Worm (Caenorhabditis elegans): ENCODE results near the gene D1054.9.
A peak's percentile ranks its signal among the peaks of the same experiment; 100 is the strongest.

D1054.9 gene

DNA sequence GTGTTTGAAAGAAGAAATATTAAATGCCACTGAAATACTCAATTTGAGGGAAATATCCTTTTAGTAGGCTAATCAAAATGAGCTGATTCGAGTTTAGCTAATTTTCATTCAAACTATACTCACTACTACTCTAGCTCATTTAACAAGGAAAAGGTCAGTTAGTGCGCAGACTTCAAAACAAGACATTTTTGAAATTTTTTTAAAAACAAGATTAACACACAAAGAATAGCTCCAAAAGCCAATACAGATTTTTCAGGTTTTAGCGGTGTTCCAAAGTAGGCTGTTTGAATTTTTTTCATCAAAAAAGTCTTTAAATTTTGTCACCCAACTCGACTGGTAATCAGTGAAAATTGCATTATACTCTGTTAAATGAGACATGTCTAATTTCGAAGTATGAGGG is 30.0 kb downstream of the D1054.9 start:
- TF ChIP-seq him-1 (tag; optimal IDR thresholded peaks at IDR 0.05) = no peak
- no peak for TF ChIP-seq dao-5 (tag; optimal IDR thresholded peaks at IDR 0.05)
- TF ChIP-seq W03F9.2 (tag; optimal IDR thresholded peaks at IDR 0.05) = no peak

DNA sequence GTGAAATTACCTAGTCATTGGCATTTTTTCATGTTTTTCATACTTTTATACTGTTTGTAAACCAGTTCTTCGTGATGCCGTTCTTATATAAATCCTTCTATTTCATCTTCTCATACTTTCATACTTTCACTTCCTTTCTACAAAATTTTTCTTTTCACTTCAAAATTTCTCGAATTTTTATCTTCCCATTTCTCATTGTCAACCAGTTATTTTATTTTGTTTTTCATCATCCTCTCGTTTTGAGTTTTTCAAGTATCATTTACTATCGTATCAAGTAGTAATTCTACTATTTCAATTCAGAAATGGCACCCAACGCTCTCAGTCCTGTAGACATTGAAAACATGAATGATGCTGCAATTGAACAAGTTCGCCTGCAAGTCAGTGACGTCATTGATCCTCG is 32.2 kb downstream of the D1054.9 start, which contains the start of gene F28H7.8:
F28H7.8 (plus strand) TSS at position 301 of the 400 bp plus-strand sequence.
- TF ChIP-seq dao-5 (tag; optimal IDR thresholded peaks at IDR 0.05) (no peak), him-1 (tag; optimal IDR thresholded peaks at IDR 0.05) (no peak), W03F9.2 (tag; optimal IDR thresholded peaks at IDR 0.05) (no peak)

DNA sequence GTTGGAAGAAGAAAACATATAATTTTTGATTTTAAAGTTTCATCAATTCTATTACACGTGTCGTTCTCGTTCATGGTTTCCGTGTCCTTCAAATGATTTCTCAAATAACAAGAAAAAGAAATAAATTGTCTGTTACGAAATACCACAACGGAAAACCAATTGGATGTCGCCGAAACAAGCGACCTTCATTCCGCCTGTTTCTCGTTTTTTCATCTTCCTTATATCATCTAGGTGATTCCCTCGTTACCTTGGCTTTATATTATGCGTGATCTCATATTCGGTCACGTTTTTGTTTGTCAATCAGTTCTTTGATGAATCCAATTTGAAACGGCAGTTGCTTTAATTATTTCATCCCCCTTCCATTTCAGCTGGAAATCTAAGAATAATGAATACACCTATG is 33.7 kb downstream of the D1054.9 start:
- TF ChIP-seq dao-5 (tag; optimal IDR thresholded peaks at IDR 0.05) = no peak
- TF ChIP-seq W03F9.2 (tag; optimal IDR thresholded peaks at IDR 0.05) = no peak
- TF ChIP-seq him-1 (tag; optimal IDR thresholded peaks at IDR 0.05) = no peak

DNA sequence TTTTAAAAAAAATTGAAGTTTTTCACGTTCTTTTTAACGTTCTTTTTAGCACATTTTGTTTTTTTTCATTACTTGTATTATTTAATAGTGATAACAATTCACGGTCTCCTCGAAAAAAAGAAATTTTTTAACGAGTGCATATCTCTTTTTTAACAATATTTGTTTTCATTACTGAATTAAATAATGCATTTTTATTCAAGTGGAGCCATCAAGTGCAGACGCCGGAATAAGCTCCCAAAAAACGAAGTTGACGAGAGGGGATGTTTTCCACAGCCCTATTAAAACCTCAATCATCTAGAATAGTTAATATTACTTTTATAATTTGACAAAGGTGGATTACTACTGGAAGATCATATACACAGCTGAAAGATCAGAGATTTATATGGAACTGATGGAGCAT is 34.2 kb downstream of the D1054.9 start, which contains the start of gene irld-6:
irld-6 (minus strand) TSS at position 101 of the 400 bp plus-strand sequence.
- TF ChIP-seq him-1 (tag; optimal IDR thresholded peaks at IDR 0.05) (no peak), W03F9.2 (tag; optimal IDR thresholded peaks at IDR 0.05) (no peak), dao-5 (tag; optimal IDR thresholded peaks at IDR 0.05) (no peak)

DNA sequence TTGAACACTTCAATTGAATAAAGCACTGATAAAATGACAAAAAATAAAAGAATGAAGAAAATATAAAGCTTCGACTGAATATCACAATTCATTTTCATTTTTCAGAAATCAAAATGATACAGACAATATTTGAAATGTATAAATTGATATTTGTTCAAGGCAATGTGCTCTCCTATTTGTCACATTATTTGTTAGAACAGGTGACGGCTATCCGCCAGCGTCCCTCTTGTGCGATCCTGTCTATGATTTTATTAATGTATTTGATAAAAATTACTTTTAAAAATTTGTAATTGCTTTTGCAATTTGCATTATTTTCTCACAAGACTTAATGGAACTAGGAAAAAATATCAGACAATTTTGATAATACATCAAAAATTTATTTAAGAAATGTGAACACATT is 36.8 kb downstream of the D1054.9 start, which contains the start of gene F28H7.7:
F28H7.7 (minus strand) TSS at position 101 of the 400 bp plus-strand sequence.
- TF ChIP-seq W03F9.2 (tag; optimal IDR thresholded peaks at IDR 0.05) = no peak
- no peak for TF ChIP-seq him-1 (tag; optimal IDR thresholded peaks at IDR 0.05)
- TF ChIP-seq dao-5 (tag; optimal IDR thresholded peaks at IDR 0.05) = no peak

DNA sequence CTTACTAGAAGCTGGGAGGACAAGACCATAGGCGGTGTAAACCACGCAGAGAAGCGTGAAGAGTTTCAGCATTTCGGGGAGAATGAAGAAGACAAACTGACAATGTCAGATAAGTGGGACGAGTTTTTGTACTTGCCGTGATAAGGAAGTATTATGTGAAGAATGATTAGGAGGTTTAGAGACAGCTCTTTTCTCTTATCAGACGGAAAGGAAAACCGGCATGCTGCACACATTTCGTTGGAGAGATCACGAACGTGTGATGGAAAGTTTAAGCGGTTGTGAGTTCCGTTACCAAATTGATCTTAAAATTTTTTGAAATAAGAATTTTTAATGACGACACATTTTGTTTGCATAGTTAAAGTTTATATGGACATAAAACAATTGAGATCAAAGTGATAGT is 40.2 kb downstream of the D1054.9 start, which contains the start of gene F28H7.3:
F28H7.3 (minus strand) TSS at position 159 of the 400 bp plus-strand sequence.
- TF ChIP-seq dao-5 (tag; optimal IDR thresholded peaks at IDR 0.05) (no peak), him-1 (tag; optimal IDR thresholded peaks at IDR 0.05) (no peak), W03F9.2 (tag; optimal IDR thresholded peaks at IDR 0.05) (no peak)

DNA sequence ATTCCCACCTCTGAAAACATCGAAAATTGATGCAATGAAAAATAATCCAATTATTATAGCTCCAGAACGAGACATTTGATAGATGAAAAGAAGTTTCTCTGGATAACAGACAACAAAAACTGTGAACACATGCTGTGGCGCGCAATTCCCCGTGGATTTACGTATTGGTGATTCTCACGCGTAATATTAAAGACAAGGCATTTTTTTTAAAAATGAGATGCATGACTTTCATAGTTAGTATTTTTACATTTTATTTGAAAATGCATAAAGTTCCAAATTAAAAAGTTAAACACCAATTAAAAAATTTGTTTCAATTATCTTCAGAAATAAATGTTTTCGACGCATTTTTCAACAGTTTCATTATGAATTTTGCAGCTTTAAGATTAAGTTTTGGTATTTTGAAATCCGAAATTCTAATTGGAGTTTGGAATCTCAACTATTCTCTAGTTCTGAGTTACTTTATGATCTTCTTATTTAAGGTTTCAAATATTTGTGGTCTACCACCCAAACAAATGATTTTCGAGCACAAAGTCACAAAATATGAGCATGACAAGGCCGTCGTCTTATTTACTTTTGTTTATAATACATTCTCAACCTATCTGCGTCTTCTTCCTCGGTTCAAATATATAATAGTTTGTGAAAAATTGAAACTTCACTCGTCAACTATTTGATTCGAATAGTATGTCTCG is 43.5 kb downstream of the D1054.9 start, which contains the start of the genes selt-1.2 and F28H7.2:
selt-1.2 (minus strand) TSS at position 101 of the 689 bp plus-strand sequence.
F28H7.2 (plus strand) TSS at position 639 of the 689 bp plus-strand sequence.
- TF ChIP-seq him-1 (tag; optimal IDR thresholded peaks at IDR 0.05) (no peak), dao-5 (tag; optimal IDR thresholded peaks at IDR 0.05) (no peak), W03F9.2 (tag; optimal IDR thresholded peaks at IDR 0.05) (no peak)

DNA sequence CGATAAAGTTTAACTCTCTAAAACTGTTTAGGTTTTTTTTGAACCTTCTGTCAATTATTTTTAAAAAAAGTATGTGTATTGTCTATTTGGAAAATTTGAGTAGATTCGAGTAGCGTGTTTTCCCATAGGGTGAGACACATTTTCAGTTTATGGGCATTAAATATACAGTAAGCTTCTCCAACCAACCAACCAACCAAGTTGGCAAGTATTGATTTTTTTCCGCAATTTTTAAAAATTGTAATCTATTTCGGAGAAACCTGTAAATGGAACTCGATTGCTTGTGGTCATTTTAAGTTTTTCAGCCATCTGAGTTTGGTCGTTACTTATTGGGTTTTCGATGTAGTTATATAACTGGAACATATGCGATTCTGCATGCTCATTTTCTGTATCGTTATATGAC is 45.8 kb downstream of the D1054.9 start, which contains the start of gene srj-21:
srj-21 (plus strand) TSS at position 301 of the 400 bp plus-strand sequence.
- TF ChIP-seq dao-5 (tag; optimal IDR thresholded peaks at IDR 0.05) (no peak), him-1 (tag; optimal IDR thresholded peaks at IDR 0.05) (no peak), W03F9.2 (tag; optimal IDR thresholded peaks at IDR 0.05) (no peak)

DNA sequence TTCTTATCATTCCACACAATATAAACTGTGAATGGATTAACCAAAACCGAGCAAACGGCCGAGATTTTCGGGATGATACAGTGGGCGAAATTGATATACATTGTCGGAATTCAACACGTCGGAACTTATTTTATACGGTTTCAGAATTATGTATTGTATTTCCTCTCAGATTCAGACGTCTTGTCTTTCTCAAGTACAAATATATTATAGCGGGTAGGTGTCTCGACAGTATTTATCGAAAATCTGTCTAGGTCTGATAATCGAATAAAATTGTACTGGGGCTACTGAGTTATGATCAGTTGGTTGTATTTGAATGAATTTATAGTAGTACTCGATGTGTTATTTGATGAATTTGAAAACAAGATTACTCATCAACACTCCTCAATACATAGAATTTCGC is 47.2 kb downstream of the D1054.9 start, which contains the start of gene srj-22:
srj-22 (minus strand) TSS at position 101 of the 400 bp plus-strand sequence.
- no peak for TF ChIP-seq dao-5 (tag; optimal IDR thresholded peaks at IDR 0.05)

DNA sequence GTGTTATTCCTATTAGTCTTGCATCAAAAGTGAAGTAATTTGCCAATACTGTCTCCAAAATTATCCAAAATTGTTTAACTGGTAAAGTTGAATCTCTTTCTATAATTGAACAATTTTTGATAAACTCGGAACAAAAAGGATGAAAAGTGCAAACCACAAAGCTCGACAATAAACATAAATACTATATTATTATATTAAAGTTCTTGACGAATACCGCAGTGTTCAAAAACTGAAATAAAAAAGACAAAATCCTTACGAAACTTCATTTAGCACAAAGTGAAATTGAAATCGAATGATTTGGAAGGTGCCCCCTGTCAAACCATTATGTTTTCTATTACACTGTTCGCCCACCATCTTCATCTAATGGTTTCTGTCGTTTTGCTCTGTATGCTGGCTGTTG is 49.5 kb downstream of the D1054.9 start, which contains the start of gene ZC302.3:
ZC302.3 (minus strand) TSS at position 101 of the 400 bp plus-strand sequence.
- TF ChIP-seq him-1 (tag; optimal IDR thresholded peaks at IDR 0.05) (no peak), dao-5 (tag; optimal IDR thresholded peaks at IDR 0.05) (no peak), W03F9.2 (tag; optimal IDR thresholded peaks at IDR 0.05) (no peak)

DNA sequence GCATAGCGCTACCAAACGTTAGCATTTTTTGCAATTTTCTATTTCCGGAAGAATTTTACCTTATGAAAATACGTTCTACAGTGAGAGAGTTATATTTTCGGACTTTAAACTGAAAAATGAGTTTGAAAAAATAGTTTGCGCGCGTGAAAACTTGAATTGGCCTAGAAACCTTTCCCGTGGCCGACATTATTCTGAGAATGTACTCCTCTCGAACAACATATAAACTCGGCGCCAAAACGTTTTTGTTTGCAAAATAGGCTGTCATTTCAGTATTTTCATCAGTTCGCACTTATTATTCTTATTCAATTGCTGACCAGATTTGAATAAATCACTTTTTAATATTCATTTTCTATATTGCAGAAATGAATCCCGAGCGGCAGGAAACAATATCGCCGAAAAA is 54.1 kb downstream of the D1054.9 start, which contains the start of the genes mre-11 and wdr-5.3:
mre-11 (minus strand) TSS at position 113 of the 400 bp plus-strand sequence.
wdr-5.3 (plus strand) TSS at position 361 of the 400 bp plus-strand sequence.
- TF ChIP-seq dao-5 (tag; optimal IDR thresholded peaks at IDR 0.05) (no peak), W03F9.2 (tag; optimal IDR thresholded peaks at IDR 0.05) (peak; percentile 86), him-1 (tag; optimal IDR thresholded peaks at IDR 0.05) (peak; percentile 22)

Measured in whole organism, L4/young adult.